Worm (Caenorhabditis elegans): ENCODE data around the gene R08D7.4.
"Not testable (repeated sequence)": the region's sequence is repeated elsewhere in the genome, so short reads cannot be mapped to it uniquely, and the experiment has no call there.

DNA sequence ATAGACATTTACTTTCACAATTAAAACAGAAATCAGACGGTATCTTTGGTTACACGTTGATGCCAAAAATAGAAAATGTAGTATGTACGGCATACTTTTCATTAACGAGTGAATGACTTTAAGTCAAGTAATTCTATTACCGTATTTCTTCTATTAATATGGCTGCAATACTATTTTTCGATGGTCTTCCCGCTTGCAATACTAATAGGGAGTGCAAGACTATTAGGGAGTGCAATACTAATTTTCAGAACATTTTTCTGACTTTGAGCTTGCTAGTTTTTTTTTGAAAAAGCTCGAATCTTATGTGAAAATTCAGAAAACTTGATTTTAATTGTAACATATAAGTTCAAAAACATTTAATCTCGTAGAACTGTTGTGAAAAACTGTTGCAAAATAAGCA lies 18.1 kb downstream of the R08D7.4 start, which contains the start of gene R08D7.7:
- not testable (repeated sequence) for TF ChIP-seq nhr-11 (tag; optimal IDR thresholded peaks at IDR 0.05); dmd-8 (GFP tag; IDR thresholded peaks at IDR 0.05)
